Fruit fly (Drosophila melanogaster) whole organism, embryonic: Measurements from ENCODE around the gene yl.

Experiments used
- Blimp-1 ChIP-seq: fragments of 200-800 bp; sonication (Bioruptor generic); optimal IDR thresholded peaks from 3 replicates; lab custom pipeline; 2018; ENCODE audit warnings: missing biosample characterization, missing genetic modification characterization, mild to moderate bottlenecking, moderate library complexity, missing genetic modification reagents
- C15 ChIP-seq: fragments of 200-800 bp; sonication (Bioruptor generic); IDR thresholded peaks from 3 replicates; pipeline ENCODE4 v1.3.6; 2022; ENCODE audit warnings: missing biosample characterization, missing genetic modification characterization
- CG10959 ChIP-seq: fragments of 200-800 bp; sonication (Bioruptor generic); IDR thresholded peaks from 2 replicates; pipeline ENCODE4 v1.3.6; 2022; ENCODE audit warnings: missing biosample characterization, missing genetic modification characterization
- CG10979 ChIP-seq: fragments of 200-800 bp; sonication (Bioruptor generic); optimal IDR thresholded peaks from 2 replicates; lab custom pipeline; 2018; ENCODE audit warnings: missing biosample characterization, mild to moderate bottlenecking, missing genetic modification characterization, moderate library complexity
- CG11696 ChIP-seq: fragments of 200-800 bp; sonication (Bioruptor generic); IDR thresholded peaks from 2 replicates; pipeline ENCODE4 v1.3.6; 2022; ENCODE audit warnings: missing biosample characterization, missing genetic modification characterization
- CG12769 ChIP-seq: fragments of 200-800 bp; sonication (Bioruptor generic); optimal IDR thresholded peaks from 2 replicates; lab custom pipeline; 2019; ENCODE audit warnings: missing biosample characterization, mild to moderate bottlenecking, missing genetic modification characterization, moderate library complexity
- CG13287 ChIP-seq: fragments of 200-800 bp; sonication (Bioruptor generic); IDR thresholded peaks from 2 replicates; pipeline ENCODE4 v1.3.6; 2022; ENCODE audit warnings: missing biosample characterization, missing genetic modification characterization; ENCODE audit not compliant: partially characterized antibody
- CG13775 ChIP-seq: fragments of 200-800 bp; sonication (Bioruptor generic); optimal IDR thresholded peaks from 3 replicates; lab custom pipeline; 2017; ENCODE audit warnings: missing biosample characterization, mild to moderate bottlenecking, missing genetic modification characterization
- CG14014 ChIP-seq: fragments of 200-800 bp; sonication (Bioruptor generic); IDR thresholded peaks from 2 replicates; pipeline ENCODE4 v1.3.6; 2022; ENCODE audit warnings: missing biosample characterization, missing genetic modification characterization
- CG1529 ChIP-seq: fragments of 200-800 bp; sonication (Bioruptor generic); optimal IDR thresholded peaks from 3 replicates; lab custom pipeline; 2018; ENCODE audit warnings: missing biosample characterization, missing genetic modification characterization
- CG17385 ChIP-seq: fragments of 200-800 bp; sonication (Bioruptor generic); optimal IDR thresholded peaks from 3 replicates; lab custom pipeline; 2018; ENCODE audit warnings: missing biosample characterization, mild to moderate bottlenecking, missing genetic modification characterization
- CG17568 ChIP-seq: fragments of 200-800 bp; sonication (Bioruptor generic); optimal IDR thresholded peaks from 2 replicates; lab custom pipeline; 2018; ENCODE audit warnings: missing biosample characterization, mild to moderate bottlenecking, missing genetic modification characterization, moderate library complexity
- CG18619 ChIP-seq: fragments of 200-800 bp; sonication (Bioruptor generic); optimal IDR thresholded peaks from 3 replicates; lab custom pipeline; 2017; ENCODE audit warnings: missing biosample characterization, mild to moderate bottlenecking, missing genetic modification characterization
- CG2889 ChIP-seq: fragments of 200-800 bp; sonication (Bioruptor generic); IDR thresholded peaks from 3 replicates; pipeline ENCODE4 v1.3.6; 2022; ENCODE audit warnings: missing biosample characterization, missing genetic modification characterization
- CG31224 ChIP-seq: fragments of 200-800 bp; sonication (Bioruptor generic); IDR thresholded peaks from 2 replicates; pipeline ENCODE4 v1.3.6; 2022; ENCODE audit warnings: missing biosample characterization, missing genetic modification characterization
- CG32767 ChIP-seq: fragments of 200-800 bp; sonication (Bioruptor generic); IDR thresholded peaks from 2 replicates; pipeline ENCODE4 v1.3.6; 2022; ENCODE audit warnings: missing biosample characterization, missing genetic modification characterization
- CG33213 ChIP-seq: fragments of 200-800 bp; sonication (Bioruptor generic); optimal IDR thresholded peaks from 3 replicates; lab custom pipeline; 2016; ENCODE audit warnings: missing biosample characterization, missing genetic modification characterization
- CG6654 ChIP-seq: fragments of 200-800 bp; sonication (Bioruptor generic); optimal IDR thresholded peaks from 2 replicates; lab custom pipeline; 2017; ENCODE audit warnings: missing biosample characterization, mild to moderate bottlenecking, missing genetic modification characterization
- CG8478 ChIP-seq: fragments of >200 bp; optimal IDR thresholded peaks from 2 replicates; lab custom pipeline; 2018
- CG9797 ChIP-seq: fragments of 200-800 bp; sonication (Bioruptor generic); optimal IDR thresholded peaks from 3 replicates; lab custom pipeline; 2018; ENCODE audit warnings: missing biosample characterization, mild to moderate bottlenecking, missing genetic modification characterization
- Dbx ChIP-seq: fragments of 200-800 bp; sonication (Bioruptor generic); IDR thresholded peaks from 3 replicates; pipeline ENCODE4 v1.3.6; 2022; ENCODE audit warnings: missing biosample characterization, missing genetic modification characterization
- Dip3 ChIP-seq: fragments of 200-800 bp; sonication (Bioruptor generic); optimal IDR thresholded peaks from 3 replicates; lab custom pipeline; 2016; ENCODE audit warnings: missing biosample characterization, missing genetic modification characterization
- Eip74EF ChIP-seq, 2 experiments: fragments of 200-800 bp in 1 of 2; fragments of >200 bp in 1 of 2; sonication (Bioruptor generic) in 1 of 2; optimal IDR thresholded peaks; 2 replicates each; lab custom pipeline; 2017 to 2019; ENCODE audit warnings: missing biosample characterization in 2 of 2, missing genetic modification characterization in 2 of 2, mild to moderate bottlenecking in 1 of 2, moderate library complexity in 1 of 2
- Ets65A ChIP-seq: fragments of 200-800 bp; sonication (Bioruptor generic); peaks from one replicate; lab custom pipeline; 2016; ENCODE audit warnings: missing biosample characterization, missing genetic modification characterization
- Hr3 ChIP-seq: fragments of 200-800 bp; sonication (Bioruptor generic); optimal IDR thresholded peaks from 3 replicates; lab custom pipeline; 2016; ENCODE audit warnings: missing biosample characterization, missing genetic modification characterization
- MBD-R2 ChIP-seq: fragments of 200-800 bp; sonication (Bioruptor generic); IDR thresholded peaks from 2 replicates; pipeline ENCODE4 v1.3.6; 2022; ENCODE audit warnings: missing biosample characterization, missing genetic modification characterization
- NFAT ChIP-seq: fragments of 200-800 bp; sonication (Bioruptor generic); IDR thresholded peaks from 2 replicates; pipeline ENCODE4 v1.3.6; 2022; ENCODE audit warnings: missing biosample characterization, missing genetic modification characterization
- Nf-YC ChIP-seq: fragments of 200-800 bp; optimal IDR thresholded peaks from 3 replicates; lab custom pipeline; 2019; ENCODE audit warnings: missing biosample characterization, mild to moderate bottlenecking, missing genetic modification characterization, moderate library complexity
- Sox100B ChIP-seq: fragments of 200-800 bp; sonication (Bioruptor generic); optimal IDR thresholded peaks from 3 replicates; lab custom pipeline; 2018; ENCODE audit warnings: missing biosample characterization, mild to moderate bottlenecking, missing genetic modification characterization
- Sox102F ChIP-seq: fragments of 200-800 bp; sonication (Bioruptor generic); optimal IDR thresholded peaks from 2 replicates; lab custom pipeline; 2018; ENCODE audit warnings: missing biosample characterization, mild to moderate bottlenecking, missing genetic modification characterization, moderate library complexity
- Stat92E ChIP-seq, 3 experiments: fragments of >200 bp in 2 of 3; fragments of 200-800 bp in 1 of 3; sonication (Bioruptor generic) in 1 of 3; optimal IDR thresholded peaks; 2 replicates each; lab custom pipeline; 2017 to 2019; ENCODE audit warnings: missing biosample characterization in 3 of 3, missing genetic modification characterization in 3 of 3, mild to moderate bottlenecking in 1 of 3, moderate library complexity in 1 of 3
- caup ChIP-seq: fragments of 200-800 bp; sonication (Bioruptor generic); optimal IDR thresholded peaks from 3 replicates; lab custom pipeline; 2017; ENCODE audit warnings: missing biosample characterization, mild to moderate bottlenecking, missing genetic modification characterization, moderate library complexity; ENCODE audit not compliant: severe bottlenecking
- chif ChIP-seq, 2 experiments: fragments of 200-800 bp; sonication (Bioruptor generic); optimal IDR thresholded peaks; 3 replicates each; lab custom pipeline; 2016; ENCODE audit warnings: missing biosample characterization in 2 of 2, missing genetic modification characterization in 2 of 2
- da ChIP-seq: fragments of 200-800 bp; sonication (Bioruptor generic); optimal IDR thresholded peaks from 2 replicates; lab custom pipeline; 2016; ENCODE audit warnings: missing biosample characterization, missing genetic modification characterization
- dpn ChIP-seq, 2 experiments: fragments of 200-800 bp; sonication (Bioruptor generic); optimal IDR thresholded peaks; 3 replicates each; lab custom pipeline; 2016; ENCODE audit warnings: missing biosample characterization in 2 of 2, missing genetic modification characterization in 2 of 2
- gcm ChIP-seq: fragments of 200-800 bp; sonication (Bioruptor generic); optimal IDR thresholded peaks from 2 replicates; lab custom pipeline; 2019; ENCODE audit warnings: missing biosample characterization, mild to moderate bottlenecking, missing genetic modification characterization, moderate library complexity
- grn ChIP-seq: fragments of 200-800 bp; sonication (Bioruptor generic); optimal IDR thresholded peaks from 3 replicates; lab custom pipeline; 2017; ENCODE audit warnings: missing biosample characterization, missing genetic modification characterization
- gsb-n ChIP-seq: fragments of 200-800 bp; sonication (Bioruptor generic); optimal IDR thresholded peaks from 3 replicates; lab custom pipeline; 2018; ENCODE audit warnings: missing biosample characterization, mild to moderate bottlenecking, missing genetic modification characterization
- insv ChIP-seq, 2 experiments: fragments of 200-800 bp; sonication (Bioruptor generic); optimal IDR thresholded peaks; 3 replicates each; lab custom pipeline; 2016 to 2018; ENCODE audit warnings: missing biosample characterization in 2 of 2, missing genetic modification characterization in 2 of 2
- lab ChIP-seq: fragments of 200-800 bp; sonication (Bioruptor generic); optimal IDR thresholded peaks from 3 replicates; lab custom pipeline; 2017; ENCODE audit warnings: missing biosample characterization, missing genetic modification characterization, mild to moderate bottlenecking, moderate library complexity, missing genetic modification reagents
- luna ChIP-seq: fragments of 200-800 bp; sonication (Bioruptor generic); optimal IDR thresholded peaks from 2 replicates; lab custom pipeline; 2016; ENCODE audit warnings: missing biosample characterization, missing genetic modification characterization
- psq ChIP-seq: fragments of 200-800 bp; sonication (Bioruptor generic); optimal IDR thresholded peaks from 2 replicates; lab custom pipeline; 2017; ENCODE audit warnings: missing biosample characterization, missing genetic modification characterization
- sqz ChIP-seq: fragments of 200-800 bp; sonication (Bioruptor generic); optimal IDR thresholded peaks from 3 replicates; lab custom pipeline; 2018; ENCODE audit warnings: missing biosample characterization, mild to moderate bottlenecking, missing genetic modification characterization
- tap ChIP-seq: fragments of 200-800 bp; optimal IDR thresholded peaks from 3 replicates; lab custom pipeline; 2019; ENCODE audit warnings: missing biosample characterization, mild to moderate bottlenecking, missing genetic modification characterization, moderate library complexity
- trem ChIP-seq: fragments of 200-800 bp; optimal IDR thresholded peaks from 3 replicates; lab custom pipeline; 2019; ENCODE audit warnings: missing biosample characterization, mild to moderate bottlenecking, missing genetic modification characterization, moderate library complexity
- trh ChIP-seq: fragments of 200-800 bp; sonication (Bioruptor generic); optimal IDR thresholded peaks from 2 replicates; lab custom pipeline; 2016; ENCODE audit warnings: missing biosample characterization, missing genetic modification characterization
- z ChIP-seq: fragments of 200-800 bp; sonication (Bioruptor generic); IDR thresholded peaks from 3 replicates; pipeline ENCODE4 v1.3.6; 2022; ENCODE audit warnings: missing biosample characterization, missing genetic modification characterization
- zen ChIP-seq: fragments of 200-800 bp; sonication (Bioruptor generic); optimal IDR thresholded peaks from 3 replicates; lab custom pipeline; 2018; ENCODE audit warnings: missing biosample characterization, mild to moderate bottlenecking, missing genetic modification characterization, moderate library complexity

Gene yl

DNA sequence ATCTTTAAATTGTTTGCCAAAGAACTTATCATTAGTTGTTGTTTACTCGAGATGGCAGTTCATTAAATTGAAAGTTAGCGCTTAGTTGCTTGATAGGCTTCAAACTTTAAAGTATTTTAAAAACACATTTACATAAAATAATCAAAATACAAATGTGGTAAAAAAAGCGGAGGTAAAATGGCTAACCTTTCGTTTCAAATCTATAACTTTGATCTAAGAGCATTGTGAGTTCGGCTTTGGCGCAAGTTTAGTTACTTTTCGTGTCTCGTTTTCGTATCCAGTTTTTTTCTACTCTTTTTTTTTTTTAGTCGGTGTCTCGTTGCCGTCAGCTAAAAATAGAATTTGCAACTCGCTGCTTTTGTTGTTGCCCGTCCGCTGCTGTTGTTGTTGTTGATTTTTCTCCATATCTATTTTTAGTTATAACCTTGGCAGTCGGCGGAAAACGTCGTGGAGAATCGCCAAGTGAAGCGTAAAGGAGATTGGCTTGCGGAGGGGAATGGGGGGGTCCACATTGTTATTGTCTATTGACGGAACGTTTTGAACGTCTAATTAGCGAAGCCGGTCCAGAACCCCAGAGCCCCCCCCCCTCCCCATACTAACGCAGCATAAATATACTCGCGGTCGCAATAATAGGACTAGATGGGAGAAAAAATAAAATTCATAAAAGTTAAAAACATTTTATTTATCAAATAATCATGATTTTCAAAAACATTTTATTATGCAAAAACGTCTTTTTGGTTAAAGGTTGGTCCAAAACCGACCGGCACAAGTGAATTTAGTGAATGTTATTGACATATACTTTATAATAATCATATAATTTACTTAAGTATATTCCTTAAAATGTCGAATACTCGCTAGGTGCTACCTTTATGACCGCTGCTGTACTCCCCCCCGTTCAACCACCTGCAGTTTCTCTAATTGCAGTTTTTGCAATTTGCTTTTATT is 21.8 kb downstream of the yl start (continued):
- TF ChIP-seq MBD-R2 (GFP tag; lab: Robert Waterston, UW) (no peak), Nf-YC (peak; percentile 16), caup (GFP tag; lab: Kevin White, UChicago) (peak; percentile 66), CG31224 (GFP tag; lab: Robert Waterston, UW) (0 out of 2 replicates have a peak, but pooled peaks have one; percentile 23), chif (GFP tag; optimal IDR thresholded peaks at IDR 0.05; lab: Kevin White, UChicago) (no peak), CG17385 (GFP tag; lab: Kevin White, UChicago) (peak; percentile 47), NFAT (no peak), CG33213 (GFP tag; lab: Kevin White, UChicago) (no peak), CG32767 (GFP tag; lab: Robert Waterston, UW) (0 out of 2 replicates have a peak, but pooled peaks have one; percentile 24), da (GFP tag; lab: Kevin White, UChicago) (no peak), CG11696 (peak; percentile 72), Stat92E (GFP tag; optimal IDR thresholded peaks at IDR 0.05; lab: Kevin White, UChicago) (no peak), CG14014 (GFP tag; lab: Robert Waterston, UW) (peak; percentile 50), Eip74EF (GFP tag; optimal IDR thresholded peaks at IDR 0.05; lab: Kevin White, UChicago) (no peak), CG10979 (tag; lab: Kevin White, UChicago) (peak; percentile 35), gcm (GFP tag; lab: Kevin White, UChicago) (no peak), dpn (GFP tag; optimal IDR thresholded peaks at IDR 0.05; lab: Kevin White, UChicago) (peak in 1 of 2 experiments; percentile 40), trh (GFP tag; lab: Kevin White, UChicago) (no peak), CG8478 (lab: Kevin White, UChicago) (no peak), CG18619 (GFP tag; lab: Kevin White, UChicago) (peak; percentile 51), CG6654 (GFP tag; lab: Kevin White, UChicago) (peak; percentile 10), CG12769 (tag; lab: Kevin White, UChicago) (no peak), luna (GFP tag; lab: Kevin White, UChicago) (no peak), C15 (GFP tag; lab: Robert Waterston, UW) (no peak), Dbx (GFP tag; lab: Robert Waterston, UW) (no peak), CG17568 (GFP tag; lab: Kevin White, UChicago) (no peak), Blimp-1 (peak; percentile 26), CG13775 (GFP tag; lab: Kevin White, UChicago) (peak; percentile 49), gsb-n (tag; lab: Kevin White, UChicago) (no peak), grn (no peak), insv (GFP tag; optimal IDR thresholded peaks at IDR 0.05; lab: Kevin White, UChicago) (no peak), Sox102F (peak; percentile 35), lab (GFP tag; lab: Kevin White, UChicago) (peak; percentile 72), CG2889 (GFP tag; lab: Robert Waterston, UW) (no peak), Ets65A (peak; percentile 17), trem (no peak), CG13287 (GFP tag; lab: Robert Waterston, UW) (no peak), Dip3 (GFP tag; lab: Kevin White, UChicago) (no peak), zen (tag; lab: Kevin White, UChicago) (peak; percentile 5), CG10959 (GFP tag; lab: Robert Waterston, UW) (no peak), Sox100B (peak; percentile 35), psq (GFP tag; lab: Kevin White, UChicago) (no peak), sqz (GFP tag; lab: Kevin White, UChicago) (no peak), z (no peak), CG9797 (no peak), CG1529 (GFP tag; lab: Kevin White, UChicago) (no peak), Hr3 (GFP tag; lab: Kevin White, UChicago) (peak; percentile 2), tap (tag; lab: Kevin White, UChicago) (peak; percentile 13)
